Worm (Caenorhabditis elegans) whole organism, L2 larva: ENCODE data around the gene T06D4.1.

Source experiments
- alr-1 ChIP-seq: fragments of 150-350 bp; optimal IDR thresholded peaks from 2 replicates; lab custom pipeline; 2014; ENCODE audit warnings: missing biosample characterization, missing genetic modification characterization
- egl-27 ChIP-seq: sonication (generic microtip); optimal IDR thresholded peaks from 3 replicates; lab custom pipeline; 2017; ENCODE audit warnings: missing biosample characterization, missing genetic modification reagents, missing genetic modification characterization
- lin-39 ChIP-seq: fragments of 150-350 bp; optimal IDR thresholded peaks from 2 replicates; lab custom pipeline; 2014; ENCODE audit warnings: missing biosample characterization, missing genetic modification reagents, missing genetic modification characterization
- nhr-12 ChIP-seq: fragments of 150-350 bp; optimal IDR thresholded peaks from 2 replicates; lab custom pipeline; 2014; ENCODE audit warnings: missing biosample characterization, missing genetic modification characterization
- sma-9 ChIP-seq, 2 experiments: fragments of 150-350 bp in 1 of 2; sonication (generic microtip) in 1 of 2; optimal IDR thresholded peaks; 2 replicates each; lab custom pipeline; 2014 to 2016; ENCODE audit warnings: missing genetic modification characterization in 2 of 2, mild to moderate bottlenecking in 1 of 2, missing biosample characterization in 1 of 2, missing compliant biosample characterization in 1 of 2, missing genetic modification reagents in 1 of 2, moderate library complexity in 1 of 2
- unc-39 ChIP-seq: fragments of 150-350 bp; optimal IDR thresholded peaks from 2 replicates; lab custom pipeline; 2014; ENCODE audit warnings: missing biosample characterization, missing genetic modification characterization
- unc-62 ChIP-seq: fragments of 150-350 bp; optimal IDR thresholded peaks from 2 replicates; lab custom pipeline; 2014; ENCODE audit warnings: missing biosample characterization, missing genetic modification reagents, missing genetic modification characterization

DNA sequence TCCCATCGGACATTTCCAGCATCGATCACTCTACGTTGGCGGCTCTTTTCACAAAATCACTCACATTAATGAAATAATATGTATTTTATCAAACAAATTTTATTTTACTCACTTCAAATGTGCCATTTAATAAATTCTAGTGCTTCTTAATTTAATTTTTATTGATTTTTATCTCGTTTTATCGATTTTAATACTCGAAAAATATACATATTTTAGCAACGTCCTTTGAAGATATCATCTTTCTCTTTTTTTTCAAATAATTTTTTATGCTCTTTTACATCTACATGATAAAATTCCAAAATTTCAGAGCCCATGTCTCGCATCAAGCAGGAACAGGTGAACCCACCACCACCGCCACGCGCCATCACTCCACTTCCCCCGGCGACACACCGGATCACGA is 22.8 kb upstream of the T06D4.1 start, which contains the start of the genes lido-14 and bath-27:
- TF ChIP-seq lin-39 (tag; lab: Kevin White, UChicago), result no peak
- no peak for TF ChIP-seq egl-27
- TF ChIP-seq unc-62 (GFP tag; lab: Kevin White, UChicago), result no peak
- TF ChIP-seq sma-9 (GFP tag; optimal IDR thresholded peaks at IDR 0.05; lab: Kevin White, UChicago), result no peak
- TF ChIP-seq sma-9 (tag; optimal IDR thresholded peaks at IDR 0.05; lab: Kevin White, UChicago), result no peak
- no peak for TF ChIP-seq unc-39 (tag; lab: Kevin White, UChicago)
- no peak for TF ChIP-seq nhr-12
- no peak for TF ChIP-seq alr-1 (tag; lab: Kevin White, UChicago)
